Worm (Caenorhabditis elegans) whole organism, mixed stage, embryonic: ENCODE data around the gene txdc-17.
A peak's percentile ranks its signal among the peaks of the same experiment; 100 is the strongest.

Experiments used
- M03D4.4 ChIP-seq: sonication (generic microtip); optimal IDR thresholded peaks from 2 replicates; lab custom pipeline; 2017; ENCODE audit warnings: mild to moderate bottlenecking, missing genetic modification characterization, missing compliant biosample characterization
- bed-3 ChIP-seq: fragments of 200-800 bp; sonication (Bioruptor generic); optimal IDR thresholded peaks from 3 replicates; lab custom pipeline; 2018; ENCODE audit warnings: mild to moderate bottlenecking, missing genetic modification characterization, moderate library complexity, missing compliant biosample characterization
- blmp-1 ChIP-seq: fragments of 150-350 bp; optimal IDR thresholded peaks from 2 replicates; lab custom pipeline; 2014; ENCODE audit warnings: missing biosample characterization, missing genetic modification characterization
- ceh-39 ChIP-seq: fragments of 150-350 bp; optimal IDR thresholded peaks from 2 replicates; lab custom pipeline; 2014; ENCODE audit warnings: missing biosample characterization, missing genetic modification characterization
- ceh-43 ChIP-seq: fragments of 200-800 bp; sonication (Bioruptor generic); optimal IDR thresholded peaks from 2 replicates; lab custom pipeline; 2018; ENCODE audit warnings: mild to moderate bottlenecking, missing genetic modification characterization, moderate library complexity, missing compliant biosample characterization
- ceh-83 ChIP-seq: fragments of 200-800 bp; sonication (Bioruptor generic); optimal IDR thresholded peaks from 2 replicates; lab custom pipeline; 2018; ENCODE audit warnings: mild to moderate bottlenecking, missing genetic modification characterization, missing compliant biosample characterization
- ces-1 ChIP-seq: fragments of 150-350 bp; optimal IDR thresholded peaks from 2 replicates; lab custom pipeline; 2014; ENCODE audit warnings: missing biosample characterization, missing genetic modification reagents, missing genetic modification characterization
- cnd-1 ChIP-seq: fragments of 200-800 bp; sonication (Bioruptor generic); optimal IDR thresholded peaks from 2 replicates; lab custom pipeline; 2018; ENCODE audit warnings: mild to moderate bottlenecking, missing genetic modification characterization, missing compliant biosample characterization
- drap-1 ChIP-seq: fragments of 200-800 bp; sonication (Bioruptor generic); optimal IDR thresholded peaks from 3 replicates; lab custom pipeline; 2018; ENCODE audit warnings: mild to moderate bottlenecking, missing genetic modification characterization, missing compliant biosample characterization
- elt-1 ChIP-seq: sonication (generic microtip); optimal IDR thresholded peaks from 2 replicates; lab custom pipeline; 2017; ENCODE audit warnings: missing genetic modification characterization, mild to moderate bottlenecking, missing compliant biosample characterization, antibody characterized with exemption, moderate library complexity, borderline replicate concordance; ENCODE audit not compliant: insufficient read depth
- elt-3 ChIP-seq: fragments of 150-350 bp; optimal IDR thresholded peaks from 2 replicates; lab custom pipeline; 2014; ENCODE audit warnings: missing biosample characterization, missing genetic modification characterization
- flh-1 ChIP-seq: fragments of 200-800 bp; sonication (Bioruptor generic); optimal IDR thresholded peaks from 2 replicates; lab custom pipeline; 2018; ENCODE audit warnings: mild to moderate bottlenecking, missing genetic modification characterization, moderate library complexity, missing compliant biosample characterization
- ham-2 ChIP-seq: fragments of 200-800 bp; sonication (Bioruptor generic); optimal IDR thresholded peaks from 2 replicates; lab custom pipeline; 2018; ENCODE audit warnings: mild to moderate bottlenecking, missing genetic modification characterization, missing compliant biosample characterization
- lin-13 ChIP-seq: fragments of 150-350 bp; optimal IDR thresholded peaks from 2 replicates; lab custom pipeline; 2014; ENCODE audit warnings: missing biosample characterization, missing genetic modification characterization
- mab-5 ChIP-seq: fragments of 150-350 bp; optimal IDR thresholded peaks from 2 replicates; lab custom pipeline; 2014; ENCODE audit warnings: missing biosample characterization, missing genetic modification characterization
- mep-1 ChIP-seq: fragments of 150-350 bp; optimal IDR thresholded peaks from 2 replicates; lab custom pipeline; 2017; ENCODE audit warnings: missing biosample characterization, missing genetic modification reagents, missing genetic modification characterization, inconsistent platforms
- mls-2 ChIP-seq: sonication (generic microtip); optimal IDR thresholded peaks from 2 replicates; lab custom pipeline; 2016; ENCODE audit warnings: mild to moderate bottlenecking, missing genetic modification characterization, moderate library complexity, missing compliant biosample characterization
- nhr-12 ChIP-seq: fragments of 150-350 bp; optimal IDR thresholded peaks from 2 replicates; lab custom pipeline; 2014; ENCODE audit warnings: missing biosample characterization, missing genetic modification characterization
- nhr-2 ChIP-seq: fragments of 150-350 bp; optimal IDR thresholded peaks from 2 replicates; lab custom pipeline; 2014; ENCODE audit warnings: missing biosample characterization, missing genetic modification characterization
- nhr-237 ChIP-seq: fragments of 150-350 bp; optimal IDR thresholded peaks from 2 replicates; lab custom pipeline; 2014; ENCODE audit warnings: missing biosample characterization, missing genetic modification characterization
- nhr-76 ChIP-seq: sonication (generic microtip); optimal IDR thresholded peaks from 2 replicates; lab custom pipeline; 2017; ENCODE audit warnings: missing biosample characterization, missing genetic modification characterization
- sem-2 ChIP-seq: fragments of 200-800 bp; sonication (Bioruptor generic); optimal IDR thresholded peaks from 2 replicates; lab custom pipeline; 2018; ENCODE audit warnings: mild to moderate bottlenecking, missing genetic modification characterization, missing compliant biosample characterization
- snpc-4 ChIP-seq: fragments of 150-350 bp; optimal IDR thresholded peaks from 2 replicates; lab custom pipeline; 2014; ENCODE audit warnings: missing biosample characterization, missing genetic modification characterization
- sptf-1 ChIP-seq: sonication (generic microtip); optimal IDR thresholded peaks from 2 replicates; lab custom pipeline; 2017; ENCODE audit warnings: mild to moderate bottlenecking, missing genetic modification characterization, moderate library complexity, missing compliant biosample characterization
- tbx-8 ChIP-seq: fragments of 200-800 bp; sonication (Bioruptor generic); optimal IDR thresholded peaks from 2 replicates; lab custom pipeline; 2018; ENCODE audit warnings: mild to moderate bottlenecking, missing genetic modification characterization, moderate library complexity, missing compliant biosample characterization
- unc-120 ChIP-seq: sonication (generic microtip); optimal IDR thresholded peaks from 2 replicates; lab custom pipeline; 2017; ENCODE audit warnings: missing genetic modification characterization, missing compliant biosample characterization; ENCODE audit not compliant: poor library complexity, severe bottlenecking
- unc-39 ChIP-seq: fragments of 150-350 bp; optimal IDR thresholded peaks from 2 replicates; lab custom pipeline; 2014; ENCODE audit warnings: missing biosample characterization, missing genetic modification characterization
- unc-62 ChIP-seq: fragments of 150-350 bp; optimal IDR thresholded peaks from 2 replicates; lab custom pipeline; 2014; ENCODE audit warnings: missing biosample characterization, missing genetic modification reagents, missing genetic modification characterization
- zip-8 ChIP-seq: fragments of 150-350 bp; optimal IDR thresholded peaks from 2 replicates; lab custom pipeline; 2014; ENCODE audit warnings: missing biosample characterization, missing genetic modification characterization
- ztf-11 ChIP-seq: fragments of 150-350 bp; optimal IDR thresholded peaks from 2 replicates; lab custom pipeline; 2014; ENCODE audit warnings: missing biosample characterization, missing genetic modification characterization

The txdc-17 gene

ce11 chrIII:2836339-2836738 is 1.9 kb downstream of the txdc-17 start, which contains the start of gene josd-1:
Gene josd-1, plus strand, starts transcription at chrIII:2836639.
- TF ChIP-seq zip-8 (tag; lab: Kevin White, UChicago) (peak; percentile 79), sem-2 (GFP tag; lab: Kevin White, UChicago) (no peak)

- TF ChIP-seq bed-3 (no peak), ztf-11 (no peak), zip-8 (tag; lab: Kevin White, UChicago) (no peak), ceh-43 (GFP tag; lab: Kevin White, UChicago) (no peak), nhr-76 (tag; lab: Kevin White, UChicago) (no peak), sptf-1 (tag; lab: Kevin White, UChicago) (no peak), mls-2 (no peak), nhr-237 (tag; lab: Kevin White, UChicago) (no peak), snpc-4 (tag; lab: Kevin White, UChicago) (no peak), unc-39 (tag; lab: Kevin White, UChicago) (no peak), mep-1 (tag; lab: Kevin White, UChicago) (no peak), nhr-12 (tag; lab: Kevin White, UChicago) (no peak), lin-13 (no peak), cnd-1 (tag; lab: Kevin White, UChicago) (no peak), ceh-83 (no peak)
- TF ChIP-seq, all 35 proteins: peak for 0
These were observed 6.5 kb downstream of the txdc-17 start, which contains the start of gene Y71H2AR.2 for ce11 chrIII:2840877-2841540. Gene Y71H2AR.2, minus strand, starts transcription at chrIII:2840927.

ce11 chrIII:2841856-2842373 is 7.5 kb downstream of the txdc-17 start, which contains the start of gene H34I24.2:
Gene H34I24.2, plus strand, starts transcription at chrIII:2842044.
- TF ChIP-seq zip-8 (tag; lab: Kevin White, UChicago), result no peak
- TF ChIP-seq unc-120 (tag; lab: Kevin White, UChicago), result no peak
- TF ChIP-seq blmp-1 (tag; lab: Kevin White, UChicago), result no peak
- TF ChIP-seq elt-1, result no peak
- TF ChIP-seq unc-39 (tag; lab: Kevin White, UChicago), result no peak
- TF ChIP-seq flh-1 (GFP tag; lab: Kevin White, UChicago), result no peak
- no peak for TF ChIP-seq mls-2
- TF ChIP-seq ceh-83, result no peak
- no peak for TF ChIP-seq elt-3 (tag; lab: Kevin White, UChicago)
- no peak for TF ChIP-seq ceh-43 (GFP tag; lab: Kevin White, UChicago)
- TF ChIP-seq ham-2 (GFP tag; lab: Kevin White, UChicago), result no peak
- no peak for TF ChIP-seq drap-1 (GFP tag; lab: Kevin White, UChicago)
- TF ChIP-seq ztf-11, result no peak
- TF ChIP-seq M03D4.4 (tag; lab: Kevin White, UChicago), result no peak

- TF ChIP-seq zip-8 (tag; lab: Kevin White, UChicago), result peak; percentile 17
These were observed 12.3 kb downstream of the txdc-17 start, which contains the start of gene H34I24.1 for ce11 chrIII:2846747-2847146. Gene H34I24.1, plus strand, starts transcription at chrIII:2847047.

- TF ChIP-seq tbx-8 (GFP tag; lab: Kevin White, UChicago) (no peak), drap-1 (GFP tag; lab: Kevin White, UChicago) (no peak), nhr-237 (tag; lab: Kevin White, UChicago) (no peak), ceh-39 (tag; lab: Kevin White, UChicago) (no peak), mls-2 (no peak), sem-2 (GFP tag; lab: Kevin White, UChicago) (no peak)
These were observed 21.5 kb downstream of the txdc-17 start, which contains the start of gene F56F11.4 for ce11 chrIII:2855929-2856328. Gene F56F11.4, plus strand, starts transcription at chrIII:2856229.

- TF ChIP-seq sem-2 (GFP tag; lab: Kevin White, UChicago) (no peak), ces-1 (no peak), unc-120 (tag; lab: Kevin White, UChicago) (no peak), nhr-2 (no peak), nhr-237 (tag; lab: Kevin White, UChicago) (no peak), ceh-83 (no peak), tbx-8 (GFP tag; lab: Kevin White, UChicago) (no peak), nhr-76 (tag; lab: Kevin White, UChicago) (no peak), unc-62 (no peak), M03D4.4 (tag; lab: Kevin White, UChicago) (no peak), mab-5 (tag; lab: Kevin White, UChicago) (no peak)
These were observed 23.9 kb downstream of the txdc-17 start for ce11 chrIII:2858334-2858733.
